Worm (Caenorhabditis elegans): Measurements from ENCODE around the gene nhr-27.

- TF ChIP-seq nhr-25 (tag; optimal IDR thresholded peaks at IDR 0.05) (no peak), ama-1 (optimal IDR thresholded peaks at IDR 0.05) (no peak), unc-62 (GFP tag; optimal IDR thresholded peaks at IDR 0.05) (no peak), elt-3 (tag; optimal IDR thresholded peaks at IDR 0.05) (no peak), snpc-4 (tag; optimal IDR thresholded peaks at IDR 0.05) (no peak), dmd-4 (tag; optimal IDR thresholded peaks at IDR 0.05) (no peak), nhr-6 (tag; optimal IDR thresholded peaks at IDR 0.05) (no peak), sem-4 (tag; optimal IDR thresholded peaks at IDR 0.05) (no peak), mab-5 (tag; optimal IDR thresholded peaks at IDR 0.05) (no peak), nhr-237 (tag; optimal IDR thresholded peaks at IDR 0.05) (no peak), lin-13 (GFP tag; optimal IDR thresholded peaks at IDR 0.05) (no peak), blmp-1 (tag; optimal IDR thresholded peaks at IDR 0.05; ENCODE audit: insufficient read depth) (no peak), nhr-77 (tag; optimal IDR thresholded peaks at IDR 0.05) (no peak)
These were observed 46.6 kb upstream of the nhr-27 start for ce11 chrX:12854680-12855079.

Data from whole organism, L2 larva.